Worm (Caenorhabditis elegans) whole organism, L4/young adult: ENCODE measurements around the gene F55A11.1.

Source experiments
- W03F9.2 ChIP-seq: fragments of 150-350 bp; optimal IDR thresholded peaks from 2 replicates; lab custom pipeline; 2014; ENCODE audit warnings: missing biosample characterization, missing genetic modification characterization
- him-1 ChIP-seq: sonication (generic microtip); optimal IDR thresholded peaks from 2 replicates; lab custom pipeline; 2016; ENCODE audit warnings: missing genotype, missing genetic modification reagents, missing genetic modification characterization, missing compliant biosample characterization

ce11 chrV:11751480-11751879 lies 12.7 kb downstream of the F55A11.1 start:
- TF ChIP-seq him-1 (tag; lab: Kevin White, UChicago), result no peak
- no peak for TF ChIP-seq W03F9.2 (tag; lab: Kevin White, UChicago)
